Fruit fly (Drosophila melanogaster) whole organism, wandering third instar larva: ENCODE data around the gene Pgant4.

ENCODE experiments used
- Abd-B ChIP-seq: fragments of >200 bp; optimal IDR thresholded peaks from 2 replicates; lab custom pipeline; 2017; ENCODE audit warnings: missing biosample characterization, missing genetic modification characterization
- CG32264 ChIP-seq: fragments of 200-800 bp; sonication (Bioruptor generic); optimal IDR thresholded peaks from 2 replicates; lab custom pipeline; 2016; ENCODE audit warnings: missing biosample characterization, missing genetic modification characterization
- CG9705 ChIP-seq: fragments of 200-800 bp; sonication (Bioruptor generic); optimal IDR thresholded peaks from 2 replicates; lab custom pipeline; 2018; ENCODE audit warnings: missing biosample characterization, mild to moderate bottlenecking, missing genetic modification characterization
- Dfd ChIP-seq: fragments of >200 bp; optimal IDR thresholded peaks from 2 replicates; lab custom pipeline; 2017; ENCODE audit warnings: missing biosample characterization, missing genetic modification characterization
- Dif ChIP-seq: fragments of 200-275, 200-300 bp; sonication (Bioruptor generic); optimal IDR thresholded peaks from 2 replicates; lab custom pipeline; 2018; ENCODE audit warnings: missing biosample characterization, missing genetic modification characterization; ENCODE audit not compliant: partially characterized antibody
- GATAd ChIP-seq: sonication (Bioruptor generic); optimal IDR thresholded peaks from 2 replicates; lab custom pipeline; 2016; ENCODE audit warnings: missing biosample characterization, missing genetic modification characterization
- HLH106 ChIP-seq: fragments of 200-800 bp; optimal IDR thresholded peaks from 3 replicates; lab custom pipeline; 2019; ENCODE audit warnings: missing biosample characterization, mild to moderate bottlenecking, missing genetic modification characterization, moderate library complexity
- Hnf4 ChIP-seq: fragments of 200-800 bp; sonication (Bioruptor generic); optimal IDR thresholded peaks from 2 replicates; lab custom pipeline; 2016; ENCODE audit warnings: missing biosample characterization, mild to moderate bottlenecking, missing genetic modification characterization
- Hr78 ChIP-seq: fragments of >200 bp; optimal IDR thresholded peaks from 2 replicates; lab custom pipeline; 2017; ENCODE audit warnings: missing biosample characterization, missing genetic modification characterization
- Hr83 ChIP-seq: fragments of 200-300 bp; sonication (Bioruptor generic); optimal IDR thresholded peaks from 2 replicates; lab custom pipeline; 2016; ENCODE audit warnings: missing biosample characterization, mild to moderate bottlenecking, missing genetic modification characterization, moderate library complexity; ENCODE audit not compliant: poor library complexity, severe bottlenecking
- Jra ChIP-seq: sonication (Bioruptor generic); optimal IDR thresholded peaks from 2 replicates; lab custom pipeline; 2016; ENCODE audit warnings: missing biosample characterization, missing genetic modification characterization
- Mio ChIP-seq: sonication (Bioruptor generic); optimal IDR thresholded peaks from 2 replicates; lab custom pipeline; 2016; ENCODE audit warnings: missing biosample characterization, missing genetic modification characterization
- Myc ChIP-seq: fragments of >200 bp; optimal IDR thresholded peaks from 2 replicates; lab custom pipeline; 2017
- N ChIP-seq: fragments of >200 bp; optimal IDR thresholded peaks from 2 replicates; lab custom pipeline; 2018; ENCODE audit warnings: missing biosample characterization, missing external identifiers, missing genetic modification characterization
- OdsH ChIP-seq: fragments of 200-800 bp; sonication (Bioruptor generic); optimal IDR thresholded peaks from 2 replicates; lab custom pipeline; 2016; ENCODE audit warnings: missing biosample characterization, mild to moderate bottlenecking, missing genetic modification characterization
- Sp1 ChIP-seq: fragments of 200-800 bp; sonication (Bioruptor generic); optimal IDR thresholded peaks from 3 replicates; lab custom pipeline; 2019; ENCODE audit warnings: missing biosample characterization, mild to moderate bottlenecking, missing genetic modification characterization, moderate library complexity
- Vsx2 ChIP-seq: fragments of 200-300, 225-300 bp; sonication (Bioruptor generic); optimal IDR thresholded peaks from 2 replicates; lab custom pipeline; 2018; ENCODE audit warnings: missing biosample characterization, missing genetic modification characterization; ENCODE audit not compliant: partially characterized antibody
- br ChIP-seq: fragments of 200-800 bp; sonication (Bioruptor generic); optimal IDR thresholded peaks from 2 replicates; lab custom pipeline; 2016; ENCODE audit warnings: missing biosample characterization, missing genetic modification characterization
- brk ChIP-seq: fragments of 200-800 bp; sonication (Bioruptor generic); optimal IDR thresholded peaks from 2 replicates; lab custom pipeline; 2016; ENCODE audit warnings: missing biosample characterization, mild to moderate bottlenecking, missing genetic modification characterization
- dl ChIP-seq, 2 experiments: fragments of 175-275, 200-275 bp in 1 of 2; fragments of 200-275 bp in 1 of 2; sonication (Bioruptor generic); optimal IDR thresholded peaks; lab custom pipeline; 2018; ENCODE audit warnings: mild to moderate bottlenecking in 2 of 2, missing biosample characterization in 2 of 2, missing genetic modification characterization in 2 of 2, moderate library complexity in 2 of 2; ENCODE audit not compliant: partially characterized antibody in 2 of 2, insufficient read depth in 1 of 2
- dsf ChIP-seq: sonication (Bioruptor generic); optimal IDR thresholded peaks from 2 replicates; lab custom pipeline; 2016; ENCODE audit warnings: missing biosample characterization, missing genetic modification characterization, borderline replicate concordance
- foxo ChIP-seq, 2 experiments: fragments of 200-800 bp; sonication (Bioruptor generic); optimal IDR thresholded peaks; 2 replicates in 1 of 2; 3 replicates in 1 of 2; lab custom pipeline; 2016 to 2017; ENCODE audit warnings: missing biosample characterization in 2 of 2, missing genetic modification characterization in 2 of 2
- h ChIP-seq: fragments of 200-800 bp; sonication (Bioruptor generic); optimal IDR thresholded peaks from 3 replicates; lab custom pipeline; 2016; ENCODE audit warnings: missing biosample characterization, mild to moderate bottlenecking, missing genetic modification characterization
- lola ChIP-seq: fragments of >200 bp; optimal IDR thresholded peaks from 2 replicates; lab custom pipeline; 2017; ENCODE audit warnings: missing biosample characterization, missing genetic modification characterization
- pan ChIP-seq: fragments of >200 bp; optimal IDR thresholded peaks from 2 replicates; lab custom pipeline; 2017
- psq ChIP-seq: fragments of 200-800 bp; sonication (Bioruptor generic); optimal IDR thresholded peaks from 3 replicates; lab custom pipeline; 2017; ENCODE audit warnings: missing biosample characterization, mild to moderate bottlenecking, missing genetic modification characterization, moderate library complexity
- rgr ChIP-seq: fragments of 200-800 bp; sonication (Bioruptor generic); optimal IDR thresholded peaks from 3 replicates; lab custom pipeline; 2016; ENCODE audit warnings: missing biosample characterization, mild to moderate bottlenecking, missing genetic modification characterization
- sage ChIP-seq: fragments of 200-800 bp; sonication (Bioruptor generic); optimal IDR thresholded peaks from 2 replicates; lab custom pipeline; 2016; ENCODE audit warnings: missing biosample characterization, mild to moderate bottlenecking, missing genetic modification characterization
- sv ChIP-seq: fragments of 200-800 bp; sonication (Bioruptor generic); optimal IDR thresholded peaks from 3 replicates; lab custom pipeline; 2016; ENCODE audit warnings: missing biosample characterization, missing genetic modification characterization
- tai ChIP-seq: sonication (Bioruptor generic); optimal IDR thresholded peaks from 2 replicates; lab custom pipeline; 2016; ENCODE audit warnings: missing biosample characterization, missing genetic modification characterization
- usp ChIP-seq: fragments of >200 bp; optimal IDR thresholded peaks from 2 replicates; lab custom pipeline; 2017; ENCODE audit warnings: missing biosample characterization, missing genetic modification characterization
- woc ChIP-seq: sonication (Bioruptor generic); optimal IDR thresholded peaks from 2 replicates; lab custom pipeline; 2016; ENCODE audit warnings: missing biosample characterization, mild to moderate bottlenecking, missing genetic modification characterization

The Pgant4 gene

dm6 chr2L:3472242-3472641 is at the start of gene Pgant4:
TSS of gene Pgant4 (plus strand) at chr2L:3472603.
- TF ChIP-seq CG9705 (GFP tag; lab: Kevin White, UChicago) (peak; percentile 22), Dfd (GFP tag; lab: Kevin White, UChicago) (no peak), pan (no peak), sv (GFP tag; lab: Kevin White, UChicago) (peak; percentile 31), Vsx2 (GFP tag; lab: Kevin White, UChicago) (no peak), CG32264 (no peak), sage (GFP tag; lab: Kevin White, UChicago) (no peak), Dif (GFP tag; lab: Kevin White, UChicago) (no peak), OdsH (GFP tag; lab: Kevin White, UChicago) (peak; percentile 25), usp (GFP tag; lab: Kevin White, UChicago) (no peak), psq (no peak), Myc (lab: Kevin White, UChicago) (peak; percentile 60), rgr (no peak), foxo (GFP tag; optimal IDR thresholded peaks at IDR 0.05; lab: Kevin White, UChicago) (no peak), woc (GFP tag; lab: Kevin White, UChicago) (no peak), GATAd (GFP tag; lab: Kevin White, UChicago) (no peak), HLH106 (tag; lab: Kevin White, UChicago) (peak; percentile 53), Hr83 (GFP tag; lab: Kevin White, UChicago) (peak; percentile 32)
- TF ChIP-seq, all 38 proteins: peak for 6

- TF ChIP-seq Myc (lab: Kevin White, UChicago), result no peak
- no peak for TF ChIP-seq brk (GFP tag; lab: Kevin White, UChicago)
- TF ChIP-seq Abd-B (GFP tag; lab: Kevin White, UChicago), result no peak
- TF ChIP-seq dsf (GFP tag; lab: Kevin White, UChicago), result no peak
- no peak for TF ChIP-seq Dif (GFP tag; lab: Kevin White, UChicago)
- no peak for TF ChIP-seq h (GFP tag; lab: Kevin White, UChicago)
- no peak for TF ChIP-seq br
- TF ChIP-seq Mio (GFP tag; lab: Kevin White, UChicago), result no peak
- no peak for TF ChIP-seq Hr78
- no peak for TF ChIP-seq Jra (GFP tag; lab: Kevin White, UChicago)
- TF ChIP-seq lola (GFP tag; lab: Kevin White, UChicago), result no peak
- no peak for TF ChIP-seq usp (GFP tag; lab: Kevin White, UChicago)
- TF ChIP-seq rgr, result no peak
- TF ChIP-seq CG32264, result no peak
- no peak for TF ChIP-seq N (GFP tag; lab: Kevin White, UChicago)
- TF ChIP-seq Hnf4 (GFP tag; lab: Kevin White, UChicago), result no peak
- TF ChIP-seq Vsx2 (GFP tag; lab: Kevin White, UChicago), result no peak
- TF ChIP-seq HLH106 (tag; lab: Kevin White, UChicago), result no peak
- TF ChIP-seq dl (GFP tag; optimal IDR thresholded peaks at IDR 0.05; lab: Kevin White, UChicago; ENCODE audit: insufficient read depth in 1 of 2, partially characterized antibody in 2 of 2), result no peak
Measured at dm6 chr2L:3422753-3423152, 49.6 kb upstream of the Pgant4 start.

- TF ChIP-seq tai, result no peak
- no peak for TF ChIP-seq sv (GFP tag; lab: Kevin White, UChicago)
- no peak for TF ChIP-seq Sp1
- TF ChIP-seq Vsx2 (GFP tag; lab: Kevin White, UChicago), result no peak
- TF ChIP-seq N (GFP tag; lab: Kevin White, UChicago), result no peak
- no peak for TF ChIP-seq foxo (GFP tag; optimal IDR thresholded peaks at IDR 0.05; lab: Kevin White, UChicago)
- no peak for TF ChIP-seq Myc (lab: Kevin White, UChicago)
- no peak for TF ChIP-seq OdsH (GFP tag; lab: Kevin White, UChicago)
- TF ChIP-seq Jra (GFP tag; lab: Kevin White, UChicago), result no peak
Measured at dm6 chr2L:3425947-3426346, 46.5 kb upstream of the Pgant4 start.

dm6 chr2L:3426669-3427232 is 45.7 kb upstream of the Pgant4 start, which contains the start of gene Pgant2:
TSS of gene Pgant2 (minus strand) at chr2L:3426719.
- peak; percentile 33 for TF ChIP-seq Vsx2 (GFP tag; lab: Kevin White, UChicago)
- no peak for TF ChIP-seq Abd-B (GFP tag; lab: Kevin White, UChicago)
- peak; percentile 8 for TF ChIP-seq psq
